Fruit fly (Drosophila melanogaster) whole organism, embryonic: ENCODE measurements around the gene frtz.
A peak's percentile ranks its signal among the peaks of the same experiment; 100 is the strongest.

Experiments used
- Atf3 ChIP-seq: fragments of 200-800 bp; sonication (Bioruptor generic); optimal IDR thresholded peaks from 3 replicates; lab custom pipeline; 2016; ENCODE audit warnings: missing biosample characterization, missing genetic modification characterization
- Awh ChIP-seq: fragments of 200-800 bp; sonication (Bioruptor generic); IDR thresholded peaks from 2 replicates; pipeline ENCODE4, ENCODE4 v1.3.6; 2022; ENCODE audit warnings: missing biosample characterization, missing genetic modification characterization
- B-H1 ChIP-seq: fragments of 200-800 bp; sonication (Bioruptor generic); IDR thresholded peaks from 3 replicates; pipeline ENCODE4 v1.3.6; 2022; ENCODE audit warnings: missing biosample characterization, missing genetic modification characterization
- Bgb ChIP-seq: fragments of 200-800 bp; sonication (Bioruptor generic); IDR thresholded peaks from 2 replicates; pipeline ENCODE4 v1.3.6; 2022; ENCODE audit warnings: missing biosample characterization, missing genetic modification characterization; ENCODE audit not compliant: partially characterized antibody
- CG10565 ChIP-seq: fragments of 200-800 bp; sonication (Bioruptor generic); optimal IDR thresholded peaks from 3 replicates; lab custom pipeline; 2016; ENCODE audit warnings: missing biosample characterization, mild to moderate bottlenecking, missing genetic modification characterization
- CG12071 ChIP-seq: fragments of 200-800 bp; sonication (Bioruptor generic); optimal IDR thresholded peaks from 3 replicates; lab custom pipeline; 2018; ENCODE audit warnings: missing biosample characterization, mild to moderate bottlenecking, missing genetic modification characterization
- CG15479 ChIP-seq: fragments of 200-800 bp; sonication (Bioruptor generic); optimal IDR thresholded peaks from 3 replicates; lab custom pipeline; 2019; ENCODE audit warnings: missing biosample characterization, mild to moderate bottlenecking, missing genetic modification characterization, moderate library complexity
- CG17359 ChIP-seq: fragments of 200-800 bp; sonication (Bioruptor generic); optimal IDR thresholded peaks from 3 replicates; lab custom pipeline; 2018; ENCODE audit warnings: missing biosample characterization, mild to moderate bottlenecking, missing genetic modification characterization, moderate library complexity
- CG18599 ChIP-seq: fragments of 200-800 bp; sonication (Bioruptor generic); optimal IDR thresholded peaks from 3 replicates; lab custom pipeline; 2017; ENCODE audit warnings: missing biosample characterization, missing genetic modification characterization, mild to moderate bottlenecking, moderate library complexity, missing genetic modification reagents
- CG33213 ChIP-seq: fragments of 200-800 bp; sonication (Bioruptor generic); optimal IDR thresholded peaks from 3 replicates; lab custom pipeline; 2016; ENCODE audit warnings: missing biosample characterization, missing genetic modification characterization
- CG34422 ChIP-seq: fragments of 200-800 bp; sonication (Bioruptor generic); IDR thresholded peaks from 3 replicates; pipeline ENCODE4 v1.3.6; 2022; ENCODE audit warnings: missing biosample characterization, missing genetic modification characterization
- CG6254 ChIP-seq: fragments of 200-800 bp; sonication (Bioruptor generic); optimal IDR thresholded peaks from 3 replicates; lab custom pipeline; 2017; ENCODE audit warnings: mild to moderate bottlenecking, missing biosample characterization, missing genetic modification reagents, missing genetic modification characterization
- CG6654 ChIP-seq: fragments of 200-800 bp; sonication (Bioruptor generic); optimal IDR thresholded peaks from 2 replicates; lab custom pipeline; 2017; ENCODE audit warnings: missing biosample characterization, mild to moderate bottlenecking, missing genetic modification characterization
- CG7745 ChIP-seq: fragments of 200-800 bp; sonication (Bioruptor generic); optimal IDR thresholded peaks from 2 replicates; lab custom pipeline; 2018; ENCODE audit warnings: missing biosample characterization, mild to moderate bottlenecking, missing genetic modification characterization, moderate library complexity
- CG9727 ChIP-seq: fragments of 200-800 bp; sonication (Bioruptor generic); optimal IDR thresholded peaks from 3 replicates; lab custom pipeline; 2017; ENCODE audit warnings: missing biosample characterization, mild to moderate bottlenecking, missing genetic modification characterization
- Deaf1 ChIP-seq: fragments of 200-800 bp; optimal IDR thresholded peaks from 3 replicates; lab custom pipeline; 2019; ENCODE audit warnings: missing biosample characterization, mild to moderate bottlenecking, missing genetic modification characterization, moderate library complexity
- Dip3 ChIP-seq: fragments of 200-800 bp; sonication (Bioruptor generic); optimal IDR thresholded peaks from 3 replicates; lab custom pipeline; 2016; ENCODE audit warnings: missing biosample characterization, missing genetic modification characterization
- Ets65A ChIP-seq: fragments of 200-800 bp; sonication (Bioruptor generic); peaks from one replicate; lab custom pipeline; 2016; ENCODE audit warnings: missing biosample characterization, missing genetic modification characterization
- Ets97D ChIP-seq: fragments of 200-800 bp; sonication (Bioruptor generic); optimal IDR thresholded peaks from 3 replicates; lab custom pipeline; 2016; ENCODE audit warnings: missing biosample characterization, missing genetic modification characterization
- Gsc ChIP-seq: fragments of 200-800 bp; sonication (Bioruptor generic); IDR thresholded peaks from 2 replicates; pipeline ENCODE4 v1.3.6; 2022; ENCODE audit warnings: missing biosample characterization, missing genetic modification characterization
- H2.0 ChIP-seq: fragments of 200-800 bp; sonication (Bioruptor generic); IDR thresholded peaks from 2 replicates; pipeline ENCODE4 v1.3.6; 2022; ENCODE audit warnings: missing biosample characterization, missing genetic modification characterization
- Jarid2 ChIP-seq: fragments of 200-800 bp; sonication (Bioruptor generic); optimal IDR thresholded peaks from 3 replicates; lab custom pipeline; 2017; ENCODE audit warnings: mild to moderate bottlenecking, missing biosample characterization, missing genetic modification reagents, missing genetic modification characterization
- MESR4 ChIP-seq: fragments of 200-800 bp; sonication (Bioruptor generic); optimal IDR thresholded peaks from 2 replicates; lab custom pipeline; 2018; ENCODE audit warnings: missing biosample characterization, mild to moderate bottlenecking, missing genetic modification characterization, moderate library complexity
- Xbp1 ChIP-seq: fragments of 200-800 bp; sonication (Bioruptor generic); optimal IDR thresholded peaks from 3 replicates; lab custom pipeline; 2016; ENCODE audit warnings: missing biosample characterization, mild to moderate bottlenecking, missing genetic modification characterization
- abd-A ChIP-seq: fragments of 200-800 bp; sonication (Bioruptor generic); optimal IDR thresholded peaks from 3 replicates; lab custom pipeline; 2019; ENCODE audit warnings: missing biosample characterization, mild to moderate bottlenecking, missing genetic modification characterization, moderate library complexity
- ap ChIP-seq: fragments of 200-800 bp; sonication (Bioruptor generic); IDR thresholded peaks from 2 replicates; pipeline ENCODE4 v1.3.6; 2022; ENCODE audit warnings: missing biosample characterization, missing genetic modification characterization
- ase ChIP-seq: fragments of 200-800 bp; sonication (Bioruptor generic); IDR thresholded peaks from 3 replicates; pipeline ENCODE4 v1.3.6; 2022; ENCODE audit warnings: missing biosample characterization, missing genetic modification characterization
- bsh ChIP-seq, 2 experiments: fragments of 200-800 bp; sonication (Bioruptor generic); optimal IDR thresholded peaks; 2 replicates each; lab custom pipeline; 2017 to 2018; ENCODE audit warnings: mild to moderate bottlenecking in 2 of 2, missing biosample characterization in 2 of 2, missing genetic modification characterization in 2 of 2, moderate library complexity in 1 of 2
- cg ChIP-seq: fragments of 200-800 bp; sonication (Bioruptor generic); optimal IDR thresholded peaks from 3 replicates; lab custom pipeline; 2019; ENCODE audit warnings: missing biosample characterization, mild to moderate bottlenecking, missing genetic modification characterization, moderate library complexity
- crol ChIP-seq: fragments of 200-800 bp; sonication (Bioruptor generic); IDR thresholded peaks from 2 replicates; pipeline ENCODE4 v1.3.6; 2022; ENCODE audit warnings: missing biosample characterization, missing genetic modification characterization
- en ChIP-seq: fragments of 200-800 bp; sonication (Bioruptor generic); optimal IDR thresholded peaks from 2 replicates; lab custom pipeline; 2016; ENCODE audit warnings: missing biosample characterization, missing genetic modification characterization
- gcm ChIP-seq: fragments of 200-800 bp; sonication (Bioruptor generic); optimal IDR thresholded peaks from 2 replicates; lab custom pipeline; 2019; ENCODE audit warnings: missing biosample characterization, mild to moderate bottlenecking, missing genetic modification characterization, moderate library complexity
- hth ChIP-seq: fragments of >200 bp; optimal IDR thresholded peaks from 2 replicates; lab custom pipeline; 2017; ENCODE audit warnings: inconsistent platforms
- ind ChIP-seq: fragments of 200-800 bp; sonication (Bioruptor generic); optimal IDR thresholded peaks from 3 replicates; lab custom pipeline; 2016; ENCODE audit warnings: missing biosample characterization, missing genetic modification characterization
- ken ChIP-seq: fragments of 200-800 bp; sonication (Bioruptor generic); IDR thresholded peaks from 3 replicates; pipeline ENCODE4 v1.3.6; 2022; ENCODE audit warnings: missing biosample characterization, missing genetic modification characterization
- lov ChIP-seq, 2 experiments: fragments of 200-800 bp in 1 of 2; fragments of >200 bp in 1 of 2; sonication (Bioruptor generic) in 1 of 2; IDR thresholded peaks in 1 of 2; optimal IDR thresholded peaks in 1 of 2; 2 replicates in 1 of 2; 3 replicates in 1 of 2; pipeline versions ENCODE4 v1.3.6 to Lab custom; 2017 to 2022; ENCODE audit warnings: missing biosample characterization in 1 of 2, missing genetic modification characterization in 1 of 2
- mam ChIP-seq: fragments of 200-800 bp; sonication (Bioruptor generic); optimal IDR thresholded peaks from 3 replicates; lab custom pipeline; 2016; ENCODE audit warnings: missing biosample characterization, missing genetic modification characterization
- nmo ChIP-seq: fragments of 200-800 bp; sonication (Bioruptor generic); optimal IDR thresholded peaks from 2 replicates; lab custom pipeline; 2018; ENCODE audit warnings: missing biosample characterization, mild to moderate bottlenecking, missing genetic modification characterization, moderate library complexity
- oc ChIP-seq: fragments of 200-800 bp; sonication (Bioruptor generic); optimal IDR thresholded peaks from 2 replicates; lab custom pipeline; 2018; ENCODE audit warnings: missing biosample characterization, mild to moderate bottlenecking, missing genetic modification characterization, moderate library complexity
- onecut ChIP-seq: fragments of 200-800 bp; sonication (Bioruptor generic); IDR thresholded peaks from 2 replicates; pipeline ENCODE4 v1.3.6; 2022; ENCODE audit warnings: missing biosample characterization, missing genetic modification characterization
- peb ChIP-seq: fragments of 200-800 bp; sonication (Bioruptor generic); IDR thresholded peaks from 2 replicates; pipeline ENCODE4 v1.3.6; 2022; ENCODE audit warnings: missing biosample characterization, missing genetic modification characterization
- row ChIP-seq: fragments of 200-800 bp; sonication (Bioruptor generic); IDR thresholded peaks from 3 replicates; pipeline ENCODE4 v1.3.6; 2022; ENCODE audit warnings: missing biosample characterization, missing genetic modification characterization
- shn ChIP-seq: fragments of 200-800 bp; sonication (Bioruptor generic); optimal IDR thresholded peaks from 3 replicates; lab custom pipeline; 2016; ENCODE audit warnings: missing biosample characterization, missing genetic modification characterization
- sisA ChIP-seq: fragments of 200-800 bp; sonication (Bioruptor generic); IDR thresholded peaks from 2 replicates; pipeline ENCODE4 v1.3.6; 2022; ENCODE audit warnings: missing biosample characterization, missing genetic modification characterization
- wdn ChIP-seq: fragments of 200-800 bp; sonication (Bioruptor generic); IDR thresholded peaks from 2 replicates; pipeline ENCODE4 v1.3.6; 2022; ENCODE audit warnings: missing biosample characterization, missing genetic modification characterization
- yki ChIP-seq: fragments of >200 bp; optimal IDR thresholded peaks from 3 replicates; lab custom pipeline; 2018
- zfh1 ChIP-seq: fragments of 200-800 bp; sonication (Bioruptor generic); IDR thresholded peaks from 3 replicates; pipeline ENCODE4 v1.3.6; 2022; ENCODE audit warnings: missing biosample characterization, missing genetic modification characterization

frtz gene

dm6 chr2L:1723937-1724591 lies 8.4 kb upstream of the frtz start, which contains the start of gene Rim2 (continued):
- TF ChIP-seq crol (GFP tag; lab: Robert Waterston, UW) = peak; percentile 49; the same call in 1 of the 2 replicates
- no peak for TF ChIP-seq H2.0
- TF ChIP-seq Ets97D = peak; percentile 84
- TF ChIP-seq abd-A (tag; lab: Kevin White, UChicago) = peak; percentile 14
- peak; percentile 20; the same call in 1 of the 2 replicates for TF ChIP-seq onecut
- peak; percentile 80 for TF ChIP-seq CG33213 (GFP tag; lab: Kevin White, UChicago)
- peak; percentile 78 for TF ChIP-seq MESR4 (GFP tag; lab: Kevin White, UChicago)
- TF ChIP-seq Bgb (GFP tag; lab: Robert Waterston, UW) = peak; percentile 43; the same call in 1 of the 2 replicates
- TF ChIP-seq Awh = 0 out of 2 replicates have a peak, but pooled peaks have one; percentile 23

dm6 chr2L:1723135-1723936 lies 7.7 kb upstream of the frtz start:
- TF ChIP-seq mam = no peak
- TF ChIP-seq Awh = 0 out of 2 replicates have a peak, but pooled peaks have one; percentile 5
- no peak for TF ChIP-seq CG9727 (GFP tag; lab: Kevin White, UChicago)
- TF ChIP-seq cg (GFP tag; lab: Kevin White, UChicago) = no peak
- TF ChIP-seq hth = no peak
- TF ChIP-seq CG6654 (GFP tag; lab: Kevin White, UChicago) = no peak
- TF ChIP-seq CG15479 (GFP tag; lab: Kevin White, UChicago) = no peak
- TF ChIP-seq Xbp1 (GFP tag; lab: Kevin White, UChicago) = peak; percentile 13
- TF ChIP-seq zfh1 = 0 out of 3 replicates have a peak, but pooled peaks have one; percentile 32
- no peak for TF ChIP-seq peb (GFP tag; lab: Robert Waterston, UW)
- TF ChIP-seq Ets65A (GFP tag; lab: Kevin White, UChicago) = no peak
- TF ChIP-seq Gsc (GFP tag; lab: Robert Waterston, UW) = no peak
- TF ChIP-seq B-H1 (GFP tag; lab: Robert Waterston, UW) = no peak
- TF ChIP-seq CG34422 (GFP tag; lab: Robert Waterston, UW) = no peak
- TF ChIP-seq row = peak; percentile 43; the same call in 1 of the 3 replicates
- no peak for TF ChIP-seq nmo (GFP tag; lab: Kevin White, UChicago)
- no peak for TF ChIP-seq Dip3 (GFP tag; lab: Kevin White, UChicago)
- no peak for TF ChIP-seq en (GFP tag; lab: Kevin White, UChicago)
- no peak for TF ChIP-seq sisA (GFP tag; lab: Robert Waterston, UW)
- no peak for TF ChIP-seq oc (tag; lab: Kevin White, UChicago)
- TF ChIP-seq ase (GFP tag; lab: Robert Waterston, UW) = no peak
- peak; percentile 37 for TF ChIP-seq Deaf1 (tag; lab: Kevin White, UChicago)
- TF ChIP-seq CG17359 (tag; lab: Kevin White, UChicago) = peak; percentile 45
- no peak for TF ChIP-seq Jarid2 (GFP tag; lab: Kevin White, UChicago)
- TF ChIP-seq CG7745 (tag; lab: Kevin White, UChicago) = no peak
- TF ChIP-seq shn = no peak
- no peak for TF ChIP-seq gcm
- peak; percentile 1 for TF ChIP-seq ind (GFP tag; lab: Kevin White, UChicago)
- no peak for TF ChIP-seq CG6254
- no peak for TF ChIP-seq yki
- peak in 1 of 2 experiments; percentile 52 for TF ChIP-seq bsh (GFP tag; optimal IDR thresholded peaks at IDR 0.05; lab: Kevin White, UChicago)
- no peak for TF ChIP-seq ken (GFP tag; lab: Robert Waterston, UW)
- TF ChIP-seq ap (GFP tag; lab: Robert Waterston, UW) = no peak
- no peak for TF ChIP-seq CG10565 (GFP tag; lab: Kevin White, UChicago)
- TF ChIP-seq wdn (GFP tag; lab: Robert Waterston, UW) = no peak
- TF ChIP-seq CG18599 (GFP tag; lab: Kevin White, UChicago) = peak; percentile 46
- TF ChIP-seq CG12071 (GFP tag; lab: Kevin White, UChicago) = no peak
- TF ChIP-seq lov (optimal IDR thresholded peaks at IDR 0.05; lab: Kevin White, UChicago) = no peak
- 0 out of 3 replicates have a peak, but pooled peaks have one; percentile 12 for TF ChIP-seq lov (GFP tag; IDR thresholded peaks at IDR 0.05; lab: Robert Waterston, UW)
- TF ChIP-seq Atf3 (GFP tag; lab: Kevin White, UChicago) = no peak
